Worm (Caenorhabditis elegans) whole organism, L2 larva: ENCODE measurements around the gene C18E9.7.

Experiments used
- Y55F3AM.14 ChIP-seq: fragments of 200-800 bp; sonication (Bioruptor generic); optimal IDR thresholded peaks from 2 replicates; lab custom pipeline; 2018; ENCODE audit warnings: mild to moderate bottlenecking, missing genetic modification characterization, missing compliant biosample characterization
- aly-2 ChIP-seq: fragments of 150-350 bp; optimal IDR thresholded peaks from 2 replicates; lab custom pipeline; 2014; ENCODE audit warnings: missing biosample characterization, missing genetic modification characterization
- ama-1 ChIP-seq: fragments of 150-350 bp; optimal IDR thresholded peaks from 2 replicates; lab custom pipeline; 2018; ENCODE audit warnings: inconsistent platforms
- mdl-1 ChIP-seq, 2 experiments: fragments of 150-350 bp in 1 of 2; sonication (generic microtip) in 1 of 2; optimal IDR thresholded peaks; 2 replicates each; lab custom pipeline; 2017; ENCODE audit warnings: missing biosample characterization in 2 of 2, missing genetic modification characterization in 2 of 2
- snpc-4 ChIP-seq: fragments of 150-350 bp; optimal IDR thresholded peaks from 2 replicates; lab custom pipeline; 2014; ENCODE audit warnings: missing biosample characterization, missing genetic modification characterization
- zag-1 ChIP-seq: fragments of 150-350 bp; optimal IDR thresholded peaks from 2 replicates; lab custom pipeline; 2014; ENCODE audit warnings: missing biosample characterization, missing genetic modification characterization

DNA sequence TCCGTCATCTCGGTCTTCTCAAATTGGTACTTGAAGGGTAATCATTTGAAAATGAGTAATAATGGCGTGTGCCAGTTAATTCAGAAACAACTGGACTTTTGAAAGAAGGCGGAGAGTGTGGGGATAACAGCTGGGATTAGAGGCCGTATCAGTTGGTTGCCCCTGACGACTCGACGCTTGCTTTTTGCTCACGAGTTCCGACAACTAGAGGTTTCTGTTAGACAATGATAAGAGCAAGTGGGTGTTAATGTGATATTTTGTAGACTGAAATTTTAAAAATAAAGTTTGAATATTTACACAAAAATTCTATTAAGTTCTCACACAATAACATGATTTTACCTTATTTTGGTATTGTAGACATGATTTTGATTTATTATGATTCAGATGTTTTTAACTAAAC lies 22.5 kb upstream of the C18E9.7 start, which contains the start of gene F44G4.7:
- TF ChIP-seq aly-2 (tag; lab: Kevin White, UChicago) = no peak
- TF ChIP-seq snpc-4 (tag; lab: Kevin White, UChicago) = no peak
- no peak for TF ChIP-seq ama-1 (lab: Kevin White, UChicago)
- TF ChIP-seq zag-1 (tag; lab: Kevin White, UChicago) = no peak
- TF ChIP-seq mdl-1 (tag; optimal IDR thresholded peaks at IDR 0.05; lab: Kevin White, UChicago) = no peak
- no peak for TF ChIP-seq Y55F3AM.14 (GFP tag; lab: Kevin White, UChicago)
